Fruit fly (Drosophila melanogaster): ENCODE measurements around the gene CG12516.

DNA sequence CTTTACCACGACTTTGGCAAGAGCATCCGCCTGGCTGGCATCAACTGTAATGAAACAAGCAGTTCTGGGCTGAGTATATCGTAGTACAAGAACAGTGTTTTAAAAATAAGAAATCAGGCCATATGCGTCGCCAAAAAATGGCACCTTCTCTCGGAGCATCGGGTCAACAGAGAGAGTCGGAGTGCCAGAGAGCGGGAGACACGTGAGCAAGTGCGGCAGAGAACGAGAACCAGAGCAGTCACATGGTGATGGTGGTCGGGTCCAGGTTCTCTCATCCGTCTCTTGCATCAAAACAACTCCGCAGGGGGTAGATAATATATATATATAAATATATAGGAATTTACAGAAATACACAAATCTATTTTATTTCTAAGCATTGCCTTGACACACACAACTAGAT is 20.4 kb upstream of the CG12516 start:
- TF ChIP-seq pan (optimal IDR thresholded peaks at IDR 0.05) (no peak), usp (GFP tag; optimal IDR thresholded peaks at IDR 0.05) (no peak), CG8478 (optimal IDR thresholded peaks at IDR 0.05) (no peak)

Measured in whole organism.